Fruit fly (Drosophila melanogaster): Measurements from ENCODE around the gene snsl.

The snsl gene

DNA sequence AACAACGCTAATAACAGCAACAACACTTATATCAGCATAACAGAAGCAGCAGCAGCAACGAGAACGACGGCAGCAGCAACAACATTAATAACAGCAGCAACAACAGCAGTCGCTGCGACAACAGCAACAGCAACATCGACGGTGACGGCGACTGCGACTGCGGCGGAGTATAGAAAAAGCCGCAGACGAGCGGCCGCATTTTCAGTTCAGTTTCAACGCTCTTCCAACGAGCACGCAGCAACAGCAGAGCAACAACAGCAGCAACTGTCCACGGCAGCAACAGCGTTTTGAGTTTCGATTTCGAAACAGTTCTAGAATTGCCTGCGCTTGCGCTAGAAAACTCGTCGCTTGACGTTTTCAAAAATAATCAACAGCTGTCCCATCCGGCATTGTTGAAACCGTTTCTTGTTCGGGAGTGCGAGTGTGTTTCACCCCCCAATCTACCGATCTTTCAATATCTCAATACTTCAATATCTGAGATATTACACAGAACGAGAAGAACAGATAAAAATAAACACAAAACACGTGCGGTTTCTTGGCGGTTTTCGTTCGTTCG lies 14.6 kb downstream of the snsl start, which contains the start of gene CG3036 (continued):
- TF ChIP-seq Pdp1 (GFP tag; optimal IDR thresholded peaks at IDR 0.05) (peak in 1 of 2 experiments; percentile 73), MBD-R2 (GFP tag; IDR thresholded peaks at IDR 0.05) (no peak), sug (tag; optimal IDR thresholded peaks at IDR 0.05) (peak; percentile 32), rib (GFP tag; IDR thresholded peaks at IDR 0.05) (0 out of 2 replicates have a peak, but pooled peaks have one; percentile 19), CG30020 (tag; optimal IDR thresholded peaks at IDR 0.05) (no peak), ato (GFP tag; IDR thresholded peaks at IDR 0.05; ENCODE audit: partially characterized antibody) (0 out of 2 replicates have a peak, but pooled peaks have one; percentile 52), CG11247 (GFP tag; IDR thresholded peaks at IDR 0.05) (no peak), sob (GFP tag; IDR thresholded peaks at IDR 0.05) (peak; percentile 55; the same call in 1 of the 2 replicates), CG14965 (GFP tag; optimal IDR thresholded peaks at IDR 0.05; ENCODE audit: borderline replicate concordance) (no peak), CG31441 (GFP tag; IDR thresholded peaks at IDR 0.05) (no peak), CG6689 (GFP tag; IDR thresholded peaks at IDR 0.05) (no peak), jigr1 (GFP tag; IDR thresholded peaks at IDR 0.05) (no peak), CG7745 (tag; optimal IDR thresholded peaks at IDR 0.05) (peak; percentile 14), Eip74EF (GFP tag; optimal IDR thresholded peaks at IDR 0.05) (peak in 1 of 2 experiments; percentile 24), CG17612 (GFP tag; IDR thresholded peaks at IDR 0.05) (peak; percentile 6; the same call in 1 of the 2 replicates), Hmr (GFP tag; optimal IDR thresholded peaks at IDR 0.05) (peak; percentile 35), Antp (GFP tag; optimal IDR thresholded peaks at IDR 0.05) (peak; percentile 29), ewg (GFP tag; optimal IDR thresholded peaks at IDR 0.05) (peak; percentile 91), danr (GFP tag; IDR thresholded peaks at IDR 0.05) (no peak), Ravus (GFP tag; IDR thresholded peaks at IDR 0.05) (no peak), CG11093 (GFP tag; IDR thresholded peaks at IDR 0.05) (no peak), D19B (GFP tag; optimal IDR thresholded peaks at IDR 0.05) (no peak), Aef1 (GFP tag; IDR thresholded peaks at IDR 0.05) (peak; percentile 80), CG11560 (tag; IDR thresholded peaks at IDR 0.05) (no peak), CG2129 (GFP tag; IDR thresholded peaks at IDR 0.05; ENCODE audit: partially characterized antibody) (no peak), CG10209 (GFP tag; optimal IDR thresholded peaks at IDR 0.05) (no peak), CG17186 (GFP tag; optimal IDR thresholded peaks at IDR 0.05) (no peak), CG1647 (GFP tag; optimal IDR thresholded peaks at IDR 0.05) (no peak), caup (GFP tag; optimal IDR thresholded peaks at IDR 0.05; ENCODE audit: severe bottlenecking) (peak; percentile 69), Med (GFP tag) (peak; percentile 90), Mad (GFP tag; optimal IDR thresholded peaks at IDR 0.05) (peak; percentile 18), pnt (GFP tag; optimal IDR thresholded peaks at IDR 0.05) (no peak), row (GFP tag; IDR thresholded peaks at IDR 0.05) (peak; percentile 6; the same call in 1 of the 3 replicates), CG10979 (tag; optimal IDR thresholded peaks at IDR 0.05) (peak; percentile 42), CG8765 (GFP tag; IDR thresholded peaks at IDR 0.05) (peak; percentile 49; the same call in 1 of the 2 replicates), CG17385 (GFP tag; optimal IDR thresholded peaks at IDR 0.05) (peak; percentile 11), CG4282 (GFP tag; optimal IDR thresholded peaks at IDR 0.05) (peak; percentile 14), mam (GFP tag; optimal IDR thresholded peaks at IDR 0.05) (no peak), NfI (GFP tag; optimal IDR thresholded peaks at IDR 0.05) (peak; percentile 35), Bteb2 (GFP tag; optimal IDR thresholded peaks at IDR 0.05) (no peak), CG8089 (GFP tag; optimal IDR thresholded peaks at IDR 0.05) (no peak), B-H1 (GFP tag; IDR thresholded peaks at IDR 0.05) (peak; percentile 39; the same call in 1 of the 3 replicates), Lpt (GFP tag; optimal IDR thresholded peaks at IDR 0.05) (no peak), ase (GFP tag; IDR thresholded peaks at IDR 0.05) (no peak), CG6175 (GFP tag; IDR thresholded peaks at IDR 0.05) (no peak), CG13624 (GFP tag; optimal IDR thresholded peaks at IDR 0.05) (peak; percentile 34), Six4 (GFP tag; optimal IDR thresholded peaks at IDR 0.05) (no peak), CG18764 (GFP tag; optimal IDR thresholded peaks at IDR 0.05) (no peak), CG6813 (GFP tag; optimal IDR thresholded peaks at IDR 0.05) (no peak), CG1024 (GFP tag; IDR thresholded peaks at IDR 0.05) (no peak)

Data from whole organism, embryonic.